Worm (Caenorhabditis elegans) whole organism, early embryonic: ENCODE results near the gene srbc-51.

Source experiments
- B0310.2 ChIP-seq: sonication (generic microtip); optimal IDR thresholded peaks from 2 replicates; lab custom pipeline; 2016; ENCODE audit warnings: mild to moderate bottlenecking, missing genetic modification characterization, missing compliant biosample characterization
- F13C5.2 ChIP-seq: sonication (generic microtip); optimal IDR thresholded peaks from 2 replicates; lab custom pipeline; 2017; ENCODE audit warnings: mild to moderate bottlenecking, missing genetic modification characterization, inconsistent platforms, missing compliant biosample characterization
- aly-1 ChIP-seq: sonication (generic microtip); optimal IDR thresholded peaks from 2 replicates; lab custom pipeline; 2016; ENCODE audit warnings: missing genetic modification characterization, missing compliant biosample characterization
- ama-1 ChIP-seq: fragments of 150-350 bp; optimal IDR thresholded peaks from 2 replicates; lab custom pipeline; 2014
- ceh-13 ChIP-seq: fragments of 200-800 bp; sonication (Bioruptor generic); optimal IDR thresholded peaks from 2 replicates; lab custom pipeline; 2018; ENCODE audit warnings: mild to moderate bottlenecking, missing genetic modification characterization, missing compliant biosample characterization
- ceh-36 ChIP-seq: sonication (generic microtip); optimal IDR thresholded peaks from 2 replicates; lab custom pipeline; 2016; ENCODE audit warnings: missing genetic modification characterization, inconsistent platforms, missing compliant biosample characterization
- ets-7 ChIP-seq: sonication (generic microtip); optimal IDR thresholded peaks from 2 replicates; lab custom pipeline; 2016; ENCODE audit warnings: missing genotype, missing genetic modification characterization, missing compliant biosample characterization
- flt-1 ChIP-seq: fragments of 200-800 bp; sonication (Bioruptor generic); IDR thresholded peaks from 2 replicates; pipeline ENCODE4 v1.3.6; 2022; ENCODE audit warnings: missing genetic modification characterization, missing compliant biosample characterization
- hmbx-1 ChIP-seq: sonication (generic microtip); optimal IDR thresholded peaks from 2 replicates; lab custom pipeline; 2016; ENCODE audit warnings: mild to moderate bottlenecking, missing genetic modification characterization, missing compliant biosample characterization
- hmg-4 ChIP-seq: fragments of 200-800 bp; sonication (Bioruptor generic); optimal IDR thresholded peaks from 2 replicates; lab custom pipeline; 2018; ENCODE audit warnings: mild to moderate bottlenecking, missing genetic modification characterization, missing compliant biosample characterization
- hnd-1 ChIP-seq: sonication (generic microtip); optimal IDR thresholded peaks from 2 replicates; lab custom pipeline; 2016; ENCODE audit warnings: missing genetic modification characterization, missing compliant biosample characterization
- pes-1 ChIP-seq: fragments of 200-800 bp; sonication (Bioruptor generic); IDR thresholded peaks from 2 replicates; pipeline ENCODE4 v1.3.6; 2022; ENCODE audit warnings: missing genetic modification reagents, missing genetic modification characterization, missing compliant biosample characterization
- scrt-1 ChIP-seq: fragments of 200-800 bp; sonication (Bioruptor generic); IDR thresholded peaks from 2 replicates; pipeline ENCODE4 v1.3.6; 2022; ENCODE audit warnings: missing genetic modification characterization, missing compliant biosample characterization
- sea-1 ChIP-seq: fragments of 200-800 bp; sonication (Bioruptor generic); conservative IDR thresholded peaks from 2 replicates; pipeline ENCODE4 v1.3.6; 2022; ENCODE audit warnings: missing genetic modification characterization, missing compliant biosample characterization
- tbx-11 ChIP-seq: fragments of 200-800 bp; sonication (Bioruptor generic); IDR thresholded peaks from 2 replicates; pipeline ENCODE4 v1.3.6; 2022; ENCODE audit warnings: missing genetic modification characterization, missing compliant biosample characterization
- tbx-37 ChIP-seq: fragments of 200-800 bp; sonication (Bioruptor generic); conservative IDR thresholded peaks from 2 replicates; pipeline ENCODE4 v1.3.6; 2022; ENCODE audit warnings: missing genetic modification reagents, missing genetic modification characterization, missing compliant biosample characterization
- tra-4 ChIP-seq: sonication (generic microtip); optimal IDR thresholded peaks from 2 replicates; lab custom pipeline; 2017; ENCODE audit warnings: missing genetic modification characterization, missing compliant biosample characterization

The srbc-51 gene

ce11 chrV:15826110-15826509 is at the start of gene srbc-51:
TSS of gene srbc-51 (plus strand) at chrV:15826410.
- TF ChIP-seq B0310.2 (no peak), hmg-4 (GFP tag; lab: Kevin White, UChicago) (no peak), sea-1 (GFP tag; lab: Robert Waterston, UW) (no peak), flt-1 (GFP tag; lab: Robert Waterston, UW) (no peak)

ce11 chrV:15776651-15777050 is 49.6 kb upstream of the srbc-51 start, which contains the start of gene nhr-283:
TSS of gene nhr-283 (minus strand) at chrV:15776751.
- TF ChIP-seq tra-4 (tag; lab: Kevin White, UChicago) (no peak), ama-1 (no peak), aly-1 (tag; lab: Kevin White, UChicago) (no peak), F13C5.2 (tag; lab: Kevin White, UChicago) (no peak), pes-1 (GFP tag; lab: Robert Waterston, UW) (no peak), tbx-11 (GFP tag; lab: Robert Waterston, UW) (no peak), ets-7 (tag; lab: Kevin White, UChicago) (no peak), scrt-1 (GFP tag; lab: Robert Waterston, UW) (no peak), ceh-36 (no peak), hmg-4 (GFP tag; lab: Kevin White, UChicago) (no peak), flt-1 (GFP tag; lab: Robert Waterston, UW) (no peak), sea-1 (GFP tag; lab: Robert Waterston, UW) (no peak), ceh-13 (GFP tag; lab: Kevin White, UChicago) (no peak), hmbx-1 (tag; lab: Kevin White, UChicago) (no peak), tbx-37 (GFP tag; lab: Robert Waterston, UW) (no peak), hnd-1 (tag; lab: Kevin White, UChicago) (no peak)

ce11 chrV:15779128-15779729 is 47.0 kb upstream of the srbc-51 start, which contains the start of the genes nhr-285 and irld-52:
TSS of gene nhr-285 (minus strand) at chrV:15779228.
TSS of gene irld-52 (plus strand) at chrV:15779679.
- TF ChIP-seq hmg-4 (GFP tag; lab: Kevin White, UChicago) (no peak), tbx-37 (GFP tag; lab: Robert Waterston, UW) (no peak), ama-1 (no peak), sea-1 (GFP tag; lab: Robert Waterston, UW) (no peak), ceh-13 (GFP tag; lab: Kevin White, UChicago) (no peak), F13C5.2 (tag; lab: Kevin White, UChicago) (no peak), hmbx-1 (tag; lab: Kevin White, UChicago) (no peak)

- TF ChIP-seq ama-1 = no peak
- no peak for TF ChIP-seq F13C5.2 (tag; lab: Kevin White, UChicago)
- TF ChIP-seq ets-7 (tag; lab: Kevin White, UChicago) = no peak
- TF ChIP-seq aly-1 (tag; lab: Kevin White, UChicago) = no peak
- no peak for TF ChIP-seq scrt-1 (GFP tag; lab: Robert Waterston, UW)
- TF ChIP-seq tra-4 (tag; lab: Kevin White, UChicago) = no peak
- no peak for TF ChIP-seq B0310.2
- TF ChIP-seq hmg-4 (GFP tag; lab: Kevin White, UChicago) = no peak
- TF ChIP-seq ceh-13 (GFP tag; lab: Kevin White, UChicago) = no peak
- no peak for TF ChIP-seq pes-1 (GFP tag; lab: Robert Waterston, UW)
- TF ChIP-seq tbx-37 (GFP tag; lab: Robert Waterston, UW) = no peak
- TF ChIP-seq tbx-11 (GFP tag; lab: Robert Waterston, UW) = no peak
- no peak for TF ChIP-seq sea-1 (GFP tag; lab: Robert Waterston, UW)
- TF ChIP-seq ceh-36 = no peak
- TF ChIP-seq flt-1 (GFP tag; lab: Robert Waterston, UW) = no peak
- no peak for TF ChIP-seq hmbx-1 (tag; lab: Kevin White, UChicago)
- no peak for TF ChIP-seq hnd-1 (tag; lab: Kevin White, UChicago)
Observed at ce11 chrV:15781086-15781485, 45.1 kb upstream of the srbc-51 start, which contains the start of gene T26E4.2. TSS of gene T26E4.2 (plus strand) at chrV:15781386.

- TF ChIP-seq hmg-4 (GFP tag; lab: Kevin White, UChicago) = no peak
Observed at ce11 chrV:15782494-15782893, 43.7 kb upstream of the srbc-51 start, which contains the start of gene T26E4.3. TSS of gene T26E4.3 (plus strand) at chrV:15782794.

ce11 chrV:15792409-15792808 is 33.8 kb upstream of the srbc-51 start, which contains the start of gene T26E4.4:
TSS of gene T26E4.4 (minus strand) at chrV:15792509.
- TF ChIP-seq tbx-11 (GFP tag; lab: Robert Waterston, UW) = no peak
- no peak for TF ChIP-seq hmg-4 (GFP tag; lab: Kevin White, UChicago)
- TF ChIP-seq sea-1 (GFP tag; lab: Robert Waterston, UW) = no peak
- TF ChIP-seq hmbx-1 (tag; lab: Kevin White, UChicago) = no peak
- no peak for TF ChIP-seq ceh-36
- TF ChIP-seq aly-1 (tag; lab: Kevin White, UChicago) = no peak
- no peak for TF ChIP-seq tbx-37 (GFP tag; lab: Robert Waterston, UW)
- TF ChIP-seq ama-1 = no peak
- TF ChIP-seq F13C5.2 (tag; lab: Kevin White, UChicago) = no peak
- no peak for TF ChIP-seq B0310.2

ce11 chrV:15793270-15793669 is 32.9 kb upstream of the srbc-51 start, which contains the start of gene T26E4.7:
TSS of gene T26E4.7 (plus strand) at chrV:15793570.
- TF ChIP-seq ceh-13 (GFP tag; lab: Kevin White, UChicago) (no peak), F13C5.2 (tag; lab: Kevin White, UChicago) (no peak), ets-7 (tag; lab: Kevin White, UChicago) (no peak), pes-1 (GFP tag; lab: Robert Waterston, UW) (no peak), tbx-37 (GFP tag; lab: Robert Waterston, UW) (no peak), hmbx-1 (tag; lab: Kevin White, UChicago) (no peak), scrt-1 (GFP tag; lab: Robert Waterston, UW) (no peak), tra-4 (tag; lab: Kevin White, UChicago) (no peak), hnd-1 (tag; lab: Kevin White, UChicago) (no peak), B0310.2 (no peak), tbx-11 (GFP tag; lab: Robert Waterston, UW) (no peak), ama-1 (no peak), sea-1 (GFP tag; lab: Robert Waterston, UW) (no peak), flt-1 (GFP tag; lab: Robert Waterston, UW) (no peak), ceh-36 (no peak), hmg-4 (GFP tag; lab: Kevin White, UChicago) (no peak)
